Worm (Caenorhabditis elegans): Measurements from ENCODE around the gene F23F12.3.

The F23F12.3 gene

ce11 chrIII:6507832-6508231 lies 7.5 kb downstream of the F23F12.3 start, which contains the start of gene F23F12.12:
F23F12.12 (plus strand) TSS chrIII:6508132.
- no peak for TF ChIP-seq mab-5 (tag; optimal IDR thresholded peaks at IDR 0.05)
- TF ChIP-seq blmp-1 (tag; optimal IDR thresholded peaks at IDR 0.05; ENCODE audit: insufficient read depth): no peak

DNA sequence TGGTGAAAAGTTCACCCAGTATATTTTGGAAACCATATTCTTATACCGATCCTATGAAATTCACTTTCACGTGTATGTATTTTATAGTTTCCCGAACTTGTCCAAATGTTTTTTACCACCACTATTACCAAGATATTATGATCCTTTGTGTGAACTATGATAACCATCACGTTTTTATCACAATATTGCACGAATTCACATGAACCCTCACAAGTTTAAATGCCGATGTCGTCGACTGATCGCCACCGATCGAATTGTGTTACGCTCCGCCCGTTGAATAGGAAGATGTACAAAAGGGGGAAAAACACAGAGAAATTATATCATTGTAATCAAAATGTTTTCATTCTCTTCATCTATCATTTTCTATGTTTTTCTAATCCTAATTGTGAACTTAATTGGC lies 8.0 kb downstream of the F23F12.3 start:
- TF ChIP-seq peb-1 (tag; optimal IDR thresholded peaks at IDR 0.05): no peak
- peak; percentile 11 for TF ChIP-seq sma-9 (GFP tag; optimal IDR thresholded peaks at IDR 0.05)
- TF ChIP-seq sma-9 (tag; optimal IDR thresholded peaks at IDR 0.05): no peak

- no peak for TF ChIP-seq ama-1 (optimal IDR thresholded peaks at IDR 0.05)
- TF ChIP-seq nhr-21 (tag; optimal IDR thresholded peaks at IDR 0.05): peak; percentile 31
- no peak for TF ChIP-seq skn-1 (tag; optimal IDR thresholded peaks at IDR 0.05)
- TF ChIP-seq nhr-25 (tag; optimal IDR thresholded peaks at IDR 0.05): peak; percentile 25
- TF ChIP-seq sma-9 (GFP tag; optimal IDR thresholded peaks at IDR 0.05): peak; percentile 56
- TF ChIP-seq sma-9 (tag; optimal IDR thresholded peaks at IDR 0.05): no peak
- no peak for TF ChIP-seq nhr-6 (tag; optimal IDR thresholded peaks at IDR 0.05)
- no peak for TF ChIP-seq ztf-4 (tag; optimal IDR thresholded peaks at IDR 0.05)
- TF ChIP-seq egl-27 (tag; optimal IDR thresholded peaks at IDR 0.05): no peak
- TF ChIP-seq nhr-23 (tag; optimal IDR thresholded peaks at IDR 0.05): no peak
- no peak for TF ChIP-seq elt-1 (tag; optimal IDR thresholded peaks at IDR 0.05)
- TF ChIP-seq blmp-1 (tag; optimal IDR thresholded peaks at IDR 0.05; ENCODE audit: insufficient read depth): no peak
- TF ChIP-seq lin-13 (GFP tag; optimal IDR thresholded peaks at IDR 0.05): no peak
- TF ChIP-seq nhr-129 (tag; optimal IDR thresholded peaks at IDR 0.05): no peak
- TF ChIP-seq lsy-2 (tag; optimal IDR thresholded peaks at IDR 0.05): peak in 1 of 2 experiments; percentile 48
- no peak for TF ChIP-seq mab-5 (tag; optimal IDR thresholded peaks at IDR 0.05)
These were observed 9.0 kb downstream of the F23F12.3 start for ce11 chrIII:6509301-6509700.

- TF ChIP-seq lin-13 (GFP tag; optimal IDR thresholded peaks at IDR 0.05) (no peak), dmd-4 (tag; optimal IDR thresholded peaks at IDR 0.05) (no peak), zag-1 (tag; optimal IDR thresholded peaks at IDR 0.05) (no peak), skn-1 (tag; optimal IDR thresholded peaks at IDR 0.05) (no peak), nhr-77 (tag; optimal IDR thresholded peaks at IDR 0.05) (no peak), nhr-23 (tag; optimal IDR thresholded peaks at IDR 0.05) (no peak), alr-1 (tag; optimal IDR thresholded peaks at IDR 0.05) (no peak), unc-39 (tag; optimal IDR thresholded peaks at IDR 0.05) (no peak), snpc-4 (tag; optimal IDR thresholded peaks at IDR 0.05) (no peak), ZK546.5 (tag; optimal IDR thresholded peaks at IDR 0.05) (no peak), peb-1 (tag; optimal IDR thresholded peaks at IDR 0.05) (no peak)
These were observed 14.4 kb downstream of the F23F12.3 start, which contains the start of gene acr-5 for ce11 chrIII:6514673-6515072. acr-5 (minus strand) TSS chrIII:6514773.

ce11 chrIII:6519949-6520348 lies 19.6 kb downstream of the F23F12.3 start, which contains the start of gene C09E7.10:
C09E7.10 (minus strand) TSS chrIII:6520049.
- TF ChIP-seq gmeb-1 (tag; optimal IDR thresholded peaks at IDR 0.05) (no peak), crh-2 (tag; optimal IDR thresholded peaks at IDR 0.05) (no peak), nhr-77 (tag; optimal IDR thresholded peaks at IDR 0.05) (no peak), nhr-6 (tag; optimal IDR thresholded peaks at IDR 0.05) (no peak), snpc-4 (tag; optimal IDR thresholded peaks at IDR 0.05) (no peak), nhr-11 (tag; optimal IDR thresholded peaks at IDR 0.05) (no peak), unc-55 (GFP tag; optimal IDR thresholded peaks at IDR 0.05) (no peak), lin-13 (GFP tag; optimal IDR thresholded peaks at IDR 0.05) (no peak), F13H6.1 (tag; optimal IDR thresholded peaks at IDR 0.05) (no peak), nhr-10 (tag; optimal IDR thresholded peaks at IDR 0.05) (no peak), mbf-1 (tag; optimal IDR thresholded peaks at IDR 0.05) (no peak), nhr-21 (tag; optimal IDR thresholded peaks at IDR 0.05) (no peak), ceh-16 (tag; optimal IDR thresholded peaks at IDR 0.05) (no peak), R02D3.7 (tag; optimal IDR thresholded peaks at IDR 0.05) (no peak), ZK546.5 (tag; optimal IDR thresholded peaks at IDR 0.05) (no peak), skn-1 (tag; optimal IDR thresholded peaks at IDR 0.05) (no peak), sma-9 (GFP tag; optimal IDR thresholded peaks at IDR 0.05) (no peak), sma-9 (tag; optimal IDR thresholded peaks at IDR 0.05) (no peak), egl-27 (tag; optimal IDR thresholded peaks at IDR 0.05) (no peak), Y55F3AM.14 (GFP tag; optimal IDR thresholded peaks at IDR 0.05) (no peak)

Data from whole organism, L2 larva.